Worm (Caenorhabditis elegans) whole organism, L3 larva: ENCODE data around the gene Y116F11B.2.
A peak's percentile ranks its signal among the peaks of the same experiment; 100 is the strongest.

Experiments used
- ZK546.5 ChIP-seq: sonication (generic microtip); optimal IDR thresholded peaks from 2 replicates; lab custom pipeline; 2017; ENCODE audit warnings: missing biosample characterization, missing genetic modification characterization
- aly-2 ChIP-seq: fragments of 150-350 bp; optimal IDR thresholded peaks from 2 replicates; lab custom pipeline; 2014; ENCODE audit warnings: missing biosample characterization, missing genetic modification characterization
- ama-1 ChIP-seq: fragments of 150-350 bp; optimal IDR thresholded peaks from 2 replicates; lab custom pipeline; 2018
- ceh-28 ChIP-seq: fragments of 150-350 bp; optimal IDR thresholded peaks from 2 replicates; lab custom pipeline; 2014; ENCODE audit warnings: missing biosample characterization, missing genetic modification reagents, missing genetic modification characterization
- ceh-82 ChIP-seq: fragments of 150-350 bp; optimal IDR thresholded peaks from 2 replicates; lab custom pipeline; 2014; ENCODE audit warnings: missing biosample characterization, missing genetic modification characterization
- ceh-9 ChIP-seq: sonication (generic microtip); optimal IDR thresholded peaks from 2 replicates; lab custom pipeline; 2018; ENCODE audit warnings: missing biosample characterization, missing genetic modification characterization
- egl-27 ChIP-seq: sonication (generic microtip); optimal IDR thresholded peaks from 4 replicates; lab custom pipeline; 2017; ENCODE audit warnings: missing biosample characterization, missing genetic modification reagents, missing genetic modification characterization
- egl-5 ChIP-seq: fragments of 150-350 bp; optimal IDR thresholded peaks from 2 replicates; lab custom pipeline; 2017; ENCODE audit warnings: missing biosample characterization, missing genetic modification reagents, missing genetic modification characterization, inconsistent platforms
- elt-1 ChIP-seq: fragments of 150-350 bp; optimal IDR thresholded peaks from 2 replicates; lab custom pipeline; 2014; ENCODE audit warnings: missing biosample characterization, missing genetic modification characterization
- elt-2 ChIP-seq: sonication (generic microtip); optimal IDR thresholded peaks from 2 replicates; lab custom pipeline; 2016; ENCODE audit warnings: missing genetic modification reagents, mild to moderate bottlenecking, missing genetic modification characterization, missing compliant biosample characterization
- eor-1 ChIP-seq, 2 experiments: fragments of 150-350 bp; optimal IDR thresholded peaks; 2 replicates each; lab custom pipeline; 2014 to 2018; ENCODE audit warnings: missing biosample characterization in 2 of 2, missing genetic modification characterization in 2 of 2
- fkh-2 ChIP-seq: fragments of 150-350 bp; optimal IDR thresholded peaks from 2 replicates; lab custom pipeline; 2014; ENCODE audit warnings: missing biosample characterization, missing genetic modification reagents, missing genetic modification characterization
- fos-1 ChIP-seq: fragments of 150-350 bp; optimal IDR thresholded peaks from 2 replicates; lab custom pipeline; 2014; ENCODE audit warnings: missing biosample characterization, missing genetic modification characterization
- hmg-11 ChIP-seq: sonication (generic microtip); optimal IDR thresholded peaks from 2 replicates; lab custom pipeline; 2016; ENCODE audit warnings: missing genetic modification characterization, missing compliant biosample characterization
- jun-1 ChIP-seq: fragments of 150-350 bp; optimal IDR thresholded peaks from 2 replicates; lab custom pipeline; 2014; ENCODE audit warnings: missing biosample characterization, missing genetic modification reagents, missing genetic modification characterization
- lin-15B ChIP-seq: fragments of 150-350 bp; optimal IDR thresholded peaks from 2 replicates; lab custom pipeline; 2014; ENCODE audit warnings: missing biosample characterization, missing genetic modification characterization
- lsy-12 ChIP-seq: sonication (generic microtip); optimal IDR thresholded peaks from 2 replicates; lab custom pipeline; 2016; ENCODE audit warnings: mild to moderate bottlenecking, missing genetic modification characterization, missing compliant biosample characterization
- mdl-1 ChIP-seq: fragments of 150-350 bp; optimal IDR thresholded peaks from 2 replicates; lab custom pipeline; 2014; ENCODE audit warnings: missing biosample characterization, missing genetic modification characterization
- nhr-11 ChIP-seq: fragments of 150-350 bp; optimal IDR thresholded peaks from 2 replicates; lab custom pipeline; 2014; ENCODE audit warnings: missing biosample characterization, missing genetic modification characterization
- nhr-23 ChIP-seq: fragments of 150-350 bp; optimal IDR thresholded peaks from 2 replicates; lab custom pipeline; 2014; ENCODE audit warnings: missing biosample characterization, missing genetic modification reagents, missing genetic modification characterization
- nhr-237 ChIP-seq: fragments of 150-350 bp; optimal IDR thresholded peaks from 2 replicates; lab custom pipeline; 2014; ENCODE audit warnings: missing biosample characterization, missing genetic modification characterization
- nhr-28 ChIP-seq: fragments of 150-350 bp; optimal IDR thresholded peaks from 2 replicates; lab custom pipeline; 2014; ENCODE audit warnings: missing biosample characterization, missing genetic modification characterization
- nhr-43 ChIP-seq: sonication (generic microtip); optimal IDR thresholded peaks from 2 replicates; lab custom pipeline; 2016; ENCODE audit warnings: mild to moderate bottlenecking, missing genetic modification characterization, missing compliant biosample characterization; ENCODE audit not compliant: poor library complexity, severe bottlenecking
- nhr-67 ChIP-seq: fragments of 150-350 bp; optimal IDR thresholded peaks from 2 replicates; lab custom pipeline; 2014; ENCODE audit warnings: missing biosample characterization, missing genetic modification characterization
- nhr-76 ChIP-seq: fragments of 150-350 bp; sonication (generic microtip); optimal IDR thresholded peaks from 5 replicates; lab custom pipeline; 2014; ENCODE audit warnings: missing biosample characterization, missing genetic modification characterization
- pha-4 ChIP-seq: fragments of 150-350 bp; optimal IDR thresholded peaks from 2 replicates; lab custom pipeline; 2014; ENCODE audit warnings: missing biosample characterization, missing genetic modification reagents, missing genetic modification characterization
- pqm-1 ChIP-seq: fragments of 150-350 bp; optimal IDR thresholded peaks from 2 replicates; lab custom pipeline; 2017; ENCODE audit warnings: missing biosample characterization, missing genetic modification characterization, inconsistent platforms
- sea-2 ChIP-seq: fragments of 150-350 bp; sonication (generic microtip); optimal IDR thresholded peaks from 4 replicates; lab custom pipeline; 2014; ENCODE audit warnings: missing biosample characterization, missing genetic modification reagents, missing genetic modification characterization
- skn-1 ChIP-seq: fragments of 150-350 bp; optimal IDR thresholded peaks from 2 replicates; lab custom pipeline; 2014; ENCODE audit warnings: missing biosample characterization, missing genetic modification characterization
- snpc-4 ChIP-seq: fragments of 150-350 bp; optimal IDR thresholded peaks from 2 replicates; lab custom pipeline; 2014; ENCODE audit warnings: missing biosample characterization, missing genetic modification characterization
- tbx-2 ChIP-seq: sonication (generic microtip); optimal IDR thresholded peaks from 2 replicates; lab custom pipeline; 2016; ENCODE audit warnings: mild to moderate bottlenecking, missing genetic modification characterization, missing compliant biosample characterization
- unc-39 ChIP-seq: sonication (generic microtip); optimal IDR thresholded peaks from 4 replicates; lab custom pipeline; 2017; ENCODE audit warnings: missing biosample characterization, missing genetic modification characterization
- zag-1 ChIP-seq: fragments of 150-350 bp; optimal IDR thresholded peaks from 2 replicates; lab custom pipeline; 2014; ENCODE audit warnings: missing biosample characterization, missing genetic modification characterization
- ztf-11 ChIP-seq: fragments of 150-350 bp; optimal IDR thresholded peaks from 2 replicates; lab custom pipeline; 2014; ENCODE audit warnings: missing biosample characterization, missing genetic modification characterization
- ztf-4 ChIP-seq: fragments of 150-350 bp; optimal IDR thresholded peaks from 2 replicates; lab custom pipeline; 2014; ENCODE audit warnings: missing biosample characterization, missing genetic modification characterization

The Y116F11B.2 gene

ce11 chrV:19805548-19805947, 4.6 kb upstream of the Y116F11B.2 start:
- TF ChIP-seq lin-15B = no peak
- TF ChIP-seq unc-39 (tag; lab: Kevin White, UChicago) = no peak
- TF ChIP-seq nhr-28 (tag; lab: Kevin White, UChicago) = no peak
- no peak for TF ChIP-seq snpc-4 (tag; lab: Kevin White, UChicago)
- no peak for TF ChIP-seq hmg-11 (tag; lab: Kevin White, UChicago)
- no peak for TF ChIP-seq nhr-23
- TF ChIP-seq elt-2 (tag; lab: Kevin White, UChicago) = no peak
- TF ChIP-seq ztf-4 (tag; lab: Kevin White, UChicago) = no peak
- TF ChIP-seq zag-1 (tag; lab: Kevin White, UChicago) = no peak
- TF ChIP-seq egl-5 (tag; lab: Kevin White, UChicago) = no peak
- TF ChIP-seq nhr-67 (tag; lab: Kevin White, UChicago) = no peak
- TF ChIP-seq ceh-28 = no peak
- TF ChIP-seq tbx-2 (tag; lab: Kevin White, UChicago) = no peak
- TF ChIP-seq fos-1 = no peak
- TF ChIP-seq sea-2 = no peak
- TF ChIP-seq ama-1 (lab: Kevin White, UChicago) = no peak
- TF ChIP-seq ZK546.5 (tag; lab: Kevin White, UChicago) = no peak
- TF ChIP-seq ztf-11 (tag; lab: Kevin White, UChicago) = no peak

- TF ChIP-seq nhr-28 (tag; lab: Kevin White, UChicago) (no peak), fkh-2 (tag; lab: Kevin White, UChicago) (no peak), nhr-237 (tag; lab: Kevin White, UChicago) (no peak), ceh-9 (tag; lab: Kevin White, UChicago) (no peak), ama-1 (lab: Kevin White, UChicago) (no peak), pqm-1 (tag; lab: Kevin White, UChicago) (no peak), lin-15B (no peak)
- TF ChIP-seq, all 47 proteins: peak for 0
These were observed 1.9 kb upstream of the Y116F11B.2 start for ce11 chrV:19802797-19803196.

- TF ChIP-seq tbx-2 (tag; lab: Kevin White, UChicago) (no peak), nhr-43 (tag; lab: Kevin White, UChicago) (no peak), pqm-1 (tag; lab: Kevin White, UChicago) (no peak), ztf-11 (tag; lab: Kevin White, UChicago) (no peak), ceh-82 (tag; lab: Kevin White, UChicago) (no peak), eor-1 (tag; optimal IDR thresholded peaks at IDR 0.05; lab: Kevin White, UChicago) (no peak), fos-1 (no peak), nhr-76 (tag; lab: Kevin White, UChicago) (no peak), jun-1 (tag; lab: Kevin White, UChicago) (no peak), elt-1 (tag; lab: Kevin White, UChicago) (no peak), skn-1 (tag; lab: Kevin White, UChicago) (no peak), nhr-237 (tag; lab: Kevin White, UChicago) (no peak), ztf-4 (tag; lab: Kevin White, UChicago) (no peak), mdl-1 (no peak)
These were observed 6.0 kb downstream of the Y116F11B.2 start, which contains the start of gene M162.7 for ce11 chrV:19794931-19795330. Gene M162.7 (minus strand): TSS chrV:19795031.

- TF ChIP-seq mdl-1 = no peak
- TF ChIP-seq sea-2 = no peak
- no peak for TF ChIP-seq lsy-12 (tag; lab: Kevin White, UChicago)
- no peak for TF ChIP-seq egl-5 (tag; lab: Kevin White, UChicago)
- TF ChIP-seq ceh-82 (tag; lab: Kevin White, UChicago) = no peak
- TF ChIP-seq egl-27 = no peak
- TF ChIP-seq hmg-11 (tag; lab: Kevin White, UChicago) = no peak
- TF ChIP-seq ceh-28 = no peak
- no peak for TF ChIP-seq nhr-76 (tag; lab: Kevin White, UChicago)
- TF ChIP-seq elt-2 (tag; lab: Kevin White, UChicago) = no peak
These were observed 10.7 kb downstream of the Y116F11B.2 start for ce11 chrV:19790248-19790647.

ce11 chrV:19788360-19788759, 12.6 kb downstream of the Y116F11B.2 start, which contains the start of gene clec-258:
Gene clec-258 (plus strand): TSS chrV:19788440.
- TF ChIP-seq egl-27 (no peak), ceh-9 (tag; lab: Kevin White, UChicago) (no peak), pha-4 (tag; lab: Kevin White, UChicago) (no peak), ZK546.5 (tag; lab: Kevin White, UChicago) (no peak), nhr-28 (tag; lab: Kevin White, UChicago) (no peak), elt-2 (tag; lab: Kevin White, UChicago) (peak; percentile 50), snpc-4 (tag; lab: Kevin White, UChicago) (no peak), nhr-11 (no peak), pqm-1 (tag; lab: Kevin White, UChicago) (peak; percentile 51), ceh-82 (tag; lab: Kevin White, UChicago) (no peak), aly-2 (tag; lab: Kevin White, UChicago) (no peak), tbx-2 (tag; lab: Kevin White, UChicago) (no peak), hmg-11 (tag; lab: Kevin White, UChicago) (no peak), ceh-28 (no peak), ztf-11 (tag; lab: Kevin White, UChicago) (no peak), ama-1 (lab: Kevin White, UChicago) (no peak)
- TF ChIP-seq, all 47 proteins: peak for 2
